Fruit fly (Drosophila melanogaster): Measurements from ENCODE around the gene CG4953.

Gene CG4953

dm6 chr2L:10260750-10261493 is 5.6 kb upstream of the CG4953 start, which contains the start of gene Pten:
Gene Pten (minus strand): TSS chr2L:10261049.
- TF ChIP-seq kay (GFP tag; ENCODE audit: borderline replicate concordance), result peak; percentile 91
- TF ChIP-seq Hr96 (GFP tag; optimal IDR thresholded peaks at IDR 0.05), result no peak
- no peak for TF ChIP-seq CG1620 (GFP tag; optimal IDR thresholded peaks at IDR 0.05)
- peak; percentile 66 for TF ChIP-seq CG12768 (GFP tag; optimal IDR thresholded peaks at IDR 0.05)
- peak; percentile 40 for TF ChIP-seq tj (GFP tag; optimal IDR thresholded peaks at IDR 0.05)
- no peak for TF ChIP-seq ovo (GFP tag; optimal IDR thresholded peaks at IDR 0.05)
- TF ChIP-seq CG33017 (tag; optimal IDR thresholded peaks at IDR 0.05), result peak; percentile 28
- TF ChIP-seq CG7045 (GFP tag; optimal IDR thresholded peaks at IDR 0.05), result peak; percentile 61
- TF ChIP-seq CG11617 (GFP tag; optimal IDR thresholded peaks at IDR 0.05), result peak; percentile 27
- no peak for TF ChIP-seq Crg-1 (GFP tag; optimal IDR thresholded peaks at IDR 0.05)
- TF ChIP-seq Mnt (GFP tag; optimal IDR thresholded peaks at IDR 0.05), result peak; percentile 21
- TF ChIP-seq bab1 (GFP tag; optimal IDR thresholded peaks at IDR 0.05), result peak; percentile 46
- TF ChIP-seq cic (GFP tag; optimal IDR thresholded peaks at IDR 0.05), result no peak
- TF ChIP-seq pad (GFP tag; optimal IDR thresholded peaks at IDR 0.05), result peak; percentile 12
- TF ChIP-seq CG7101 (tag; optimal IDR thresholded peaks at IDR 0.05), result peak; percentile 47
- peak; percentile 73 for TF ChIP-seq CG14711 (tag; optimal IDR thresholded peaks at IDR 0.05)
- TF ChIP-seq cnc (optimal IDR thresholded peaks at IDR 0.05), result no peak

dm6 chr2L:10261774-10262173 is 4.7 kb upstream of the CG4953 start:
- TF ChIP-seq CG12768 (GFP tag; optimal IDR thresholded peaks at IDR 0.05) (no peak), kay (GFP tag; ENCODE audit: borderline replicate concordance) (peak; percentile 91), Clk (GFP tag; optimal IDR thresholded peaks at IDR 0.05) (no peak), toe (GFP tag; optimal IDR thresholded peaks at IDR 0.05) (no peak), ovo (GFP tag; optimal IDR thresholded peaks at IDR 0.05) (no peak), tj (GFP tag; optimal IDR thresholded peaks at IDR 0.05) (no peak)

- TF ChIP-seq cnc (optimal IDR thresholded peaks at IDR 0.05), result no peak
- no peak for TF ChIP-seq CG7045 (GFP tag; optimal IDR thresholded peaks at IDR 0.05)
- no peak for TF ChIP-seq CG1620 (GFP tag; optimal IDR thresholded peaks at IDR 0.05)
- no peak for TF ChIP-seq Hr96 (GFP tag; optimal IDR thresholded peaks at IDR 0.05)
- TF ChIP-seq CG12768 (GFP tag; optimal IDR thresholded peaks at IDR 0.05), result no peak
- TF ChIP-seq bab1 (GFP tag; optimal IDR thresholded peaks at IDR 0.05), result no peak
- no peak for TF ChIP-seq kay (GFP tag; ENCODE audit: borderline replicate concordance)
- no peak for TF ChIP-seq toe (GFP tag; optimal IDR thresholded peaks at IDR 0.05)
- TF ChIP-seq ovo (GFP tag; optimal IDR thresholded peaks at IDR 0.05), result no peak
- no peak for TF ChIP-seq CG7101 (tag; optimal IDR thresholded peaks at IDR 0.05)
- no peak for TF ChIP-seq CG11617 (GFP tag; optimal IDR thresholded peaks at IDR 0.05)
- no peak for TF ChIP-seq pad (GFP tag; optimal IDR thresholded peaks at IDR 0.05)
- no peak for TF ChIP-seq Crg-1 (GFP tag; optimal IDR thresholded peaks at IDR 0.05)
- TF ChIP-seq Clk (GFP tag; optimal IDR thresholded peaks at IDR 0.05), result no peak
- no peak for TF ChIP-seq CG5204 (GFP tag; optimal IDR thresholded peaks at IDR 0.05)
- no peak for TF ChIP-seq cic (GFP tag; optimal IDR thresholded peaks at IDR 0.05)
These were observed 3.2 kb upstream of the CG4953 start, which contains the start of gene Rsf1 for dm6 chr2L:10263343-10263744. Gene Rsf1 (minus strand): TSS chr2L:10263554.

- TF ChIP-seq Crg-1 (GFP tag; optimal IDR thresholded peaks at IDR 0.05) (no peak), pad (GFP tag; optimal IDR thresholded peaks at IDR 0.05) (no peak), Mnt (GFP tag; optimal IDR thresholded peaks at IDR 0.05) (no peak), CG11617 (GFP tag; optimal IDR thresholded peaks at IDR 0.05) (no peak), toe (GFP tag; optimal IDR thresholded peaks at IDR 0.05) (no peak), cic (GFP tag; optimal IDR thresholded peaks at IDR 0.05) (no peak), CG14711 (tag; optimal IDR thresholded peaks at IDR 0.05) (peak; percentile 20), bab1 (GFP tag; optimal IDR thresholded peaks at IDR 0.05) (peak; percentile 46), Clk (GFP tag; optimal IDR thresholded peaks at IDR 0.05) (no peak), CG1620 (GFP tag; optimal IDR thresholded peaks at IDR 0.05) (no peak), kay (GFP tag; ENCODE audit: borderline replicate concordance) (peak; percentile 75)
These were observed 2.5 kb upstream of the CG4953 start, which contains the start of gene REPTOR-BP for dm6 chr2L:10263830-10264634. Gene REPTOR-BP (plus strand): TSS chr2L:10264125.

- TF ChIP-seq kay (GFP tag; ENCODE audit: borderline replicate concordance), result peak; percentile 41
- peak; percentile 28 for TF ChIP-seq CG7101 (tag; optimal IDR thresholded peaks at IDR 0.05)
- TF ChIP-seq Clk (GFP tag; optimal IDR thresholded peaks at IDR 0.05), result no peak
- TF ChIP-seq CG14711 (tag; optimal IDR thresholded peaks at IDR 0.05), result peak; percentile 37
- no peak for TF ChIP-seq Hr96 (GFP tag; optimal IDR thresholded peaks at IDR 0.05)
These were observed 1.4 kb upstream of the CG4953 start, which contains the start of gene Mob3 for dm6 chr2L:10265129-10265528. Gene Mob3 (plus strand): TSS chr2L:10265336.

dm6 chr2L:10268688-10269087 is 2.2 kb downstream of the CG4953 start, which contains the start of gene CG4957:
Gene CG4957 (plus strand): TSS chr2L:10268872.
- TF ChIP-seq CG14711 (tag; optimal IDR thresholded peaks at IDR 0.05) (no peak), CG7045 (GFP tag; optimal IDR thresholded peaks at IDR 0.05) (no peak), CG12768 (GFP tag; optimal IDR thresholded peaks at IDR 0.05) (no peak), bab1 (GFP tag; optimal IDR thresholded peaks at IDR 0.05) (no peak), Clk (GFP tag; optimal IDR thresholded peaks at IDR 0.05) (no peak), CG5204 (GFP tag; optimal IDR thresholded peaks at IDR 0.05) (no peak), Mnt (GFP tag; optimal IDR thresholded peaks at IDR 0.05) (no peak), toe (GFP tag; optimal IDR thresholded peaks at IDR 0.05) (no peak), CG11617 (GFP tag; optimal IDR thresholded peaks at IDR 0.05) (no peak), cic (GFP tag; optimal IDR thresholded peaks at IDR 0.05) (no peak), CG33017 (tag; optimal IDR thresholded peaks at IDR 0.05) (no peak), Crg-1 (GFP tag; optimal IDR thresholded peaks at IDR 0.05) (no peak), ovo (GFP tag; optimal IDR thresholded peaks at IDR 0.05) (no peak), CG7101 (tag; optimal IDR thresholded peaks at IDR 0.05) (no peak), pad (GFP tag; optimal IDR thresholded peaks at IDR 0.05) (no peak), tj (GFP tag; optimal IDR thresholded peaks at IDR 0.05) (no peak)

Measured in whole organism, adult.